Fruit fly (Drosophila melanogaster) whole organism, embryonic: ENCODE results near the gene Mpc1.
A peak's percentile ranks its signal among the peaks of the same experiment; 100 is the strongest.

Experiments used
- ATbp ChIP-seq: fragments of 200-800 bp; sonication (Bioruptor generic); optimal IDR thresholded peaks from 2 replicates; lab custom pipeline; 2017; ENCODE audit warnings: missing biosample characterization, mild to moderate bottlenecking, missing genetic modification characterization, missing genetic modification reagents
- Adf1 ChIP-seq: fragments of 200-800 bp; sonication (Bioruptor generic); IDR thresholded peaks from 2 replicates; pipeline ENCODE4 v1.3.6; 2022; ENCODE audit warnings: missing biosample characterization, missing genetic modification characterization
- CG10321 ChIP-seq: fragments of 200-800 bp; sonication (Bioruptor generic); IDR thresholded peaks from 2 replicates; pipeline ENCODE4 v1.3.6; 2022; ENCODE audit warnings: missing biosample characterization, missing genetic modification characterization
- CG14014 ChIP-seq: fragments of 200-800 bp; sonication (Bioruptor generic); IDR thresholded peaks from 2 replicates; pipeline ENCODE4 v1.3.6; 2022; ENCODE audit warnings: missing biosample characterization, missing genetic modification characterization
- CG14710 ChIP-seq: fragments of 200-800 bp; sonication (Bioruptor generic); optimal IDR thresholded peaks from 3 replicates; lab custom pipeline; 2019; ENCODE audit warnings: missing biosample characterization, mild to moderate bottlenecking, missing genetic modification characterization, moderate library complexity
- CG15514 ChIP-seq: fragments of 200-800 bp; sonication (Bioruptor generic); optimal IDR thresholded peaks from 3 replicates; lab custom pipeline; 2017; ENCODE audit warnings: missing biosample characterization, missing genetic modification characterization, mild to moderate bottlenecking, moderate library complexity, missing genetic modification reagents
- CG17186 ChIP-seq: fragments of 200-800 bp; sonication (Bioruptor generic); optimal IDR thresholded peaks from 3 replicates; lab custom pipeline; 2017; ENCODE audit warnings: missing biosample characterization, missing genetic modification reagents, missing genetic modification characterization
- CG18262 ChIP-seq: fragments of 200-800 bp; optimal IDR thresholded peaks from 3 replicates; lab custom pipeline; 2019; ENCODE audit warnings: missing biosample characterization, mild to moderate bottlenecking, missing genetic modification characterization, moderate library complexity
- CG18764 ChIP-seq: fragments of 200-800 bp; sonication (Bioruptor generic); optimal IDR thresholded peaks from 3 replicates; lab custom pipeline; 2016; ENCODE audit warnings: missing biosample characterization, missing genetic modification characterization
- CG30431 ChIP-seq: fragments of 200-800 bp; sonication (Bioruptor generic); optimal IDR thresholded peaks from 2 replicates; lab custom pipeline; 2017; ENCODE audit warnings: missing biosample characterization, missing genetic modification characterization
- CG32532 ChIP-seq: fragments of 200-800 bp; sonication (Bioruptor generic); IDR thresholded peaks from 2 replicates; pipeline ENCODE4 v1.3.6; 2022; ENCODE audit warnings: missing biosample characterization, missing genetic modification characterization
- CG34376 ChIP-seq: fragments of 200-800 bp; sonication (Bioruptor generic); optimal IDR thresholded peaks from 2 replicates; lab custom pipeline; 2018; ENCODE audit warnings: missing biosample characterization, mild to moderate bottlenecking, missing genetic modification characterization
- CG6175 ChIP-seq: fragments of 200-800 bp; sonication (Bioruptor generic); IDR thresholded peaks from 3 replicates; pipeline ENCODE4 v1.3.6; 2022; ENCODE audit warnings: missing biosample characterization, missing genetic modification characterization
- CG6654 ChIP-seq: fragments of 200-800 bp; sonication (Bioruptor generic); optimal IDR thresholded peaks from 2 replicates; lab custom pipeline; 2017; ENCODE audit warnings: missing biosample characterization, mild to moderate bottlenecking, missing genetic modification characterization
- CG7987 ChIP-seq: fragments of 200-800 bp; sonication (Bioruptor generic); optimal IDR thresholded peaks from 2 replicates; lab custom pipeline; 2018; ENCODE audit warnings: missing biosample characterization, mild to moderate bottlenecking, missing genetic modification characterization, moderate library complexity
- CG8290 ChIP-seq, 3 experiments: fragments of 200-800 bp; sonication (Bioruptor generic); optimal IDR thresholded peaks; 2 replicates each; lab custom pipeline; 2016 to 2019; ENCODE audit warnings: missing biosample characterization in 3 of 3, missing genetic modification characterization in 3 of 3, mild to moderate bottlenecking in 2 of 3, moderate library complexity in 1 of 3
- CG9817 ChIP-seq: fragments of 200-800 bp; sonication (Bioruptor generic); optimal IDR thresholded peaks from 2 replicates; lab custom pipeline; 2018; ENCODE audit warnings: missing biosample characterization, mild to moderate bottlenecking, missing genetic modification characterization, moderate library complexity
- CG9932 ChIP-seq: fragments of 200-800 bp; sonication (Bioruptor generic); IDR thresholded peaks from 2 replicates; pipeline ENCODE4 v1.3.6; 2022; ENCODE audit warnings: missing biosample characterization, missing genetic modification characterization
- CrebB ChIP-seq: fragments of 200-800 bp; sonication (Bioruptor generic); optimal IDR thresholded peaks from 3 replicates; lab custom pipeline; 2018; ENCODE audit warnings: missing biosample characterization, mild to moderate bottlenecking, missing genetic modification characterization
- Deaf1 ChIP-seq: fragments of 200-800 bp; optimal IDR thresholded peaks from 3 replicates; lab custom pipeline; 2019; ENCODE audit warnings: missing biosample characterization, mild to moderate bottlenecking, missing genetic modification characterization, moderate library complexity
- E2f2 ChIP-seq: fragments of 200-800 bp; sonication (Bioruptor generic); IDR thresholded peaks from 2 replicates; pipeline ENCODE4 v1.3.6; 2022; ENCODE audit warnings: missing biosample characterization, missing genetic modification characterization
- HLH54F ChIP-seq: fragments of 200-800 bp; sonication (Bioruptor generic); optimal IDR thresholded peaks from 3 replicates; lab custom pipeline; 2016; ENCODE audit warnings: missing biosample characterization, missing genetic modification characterization
- Hey ChIP-seq: fragments of 200-800 bp; sonication (Bioruptor generic); optimal IDR thresholded peaks from 3 replicates; lab custom pipeline; 2018; ENCODE audit warnings: missing biosample characterization, mild to moderate bottlenecking, missing genetic modification characterization
- Hmr ChIP-seq: fragments of 200-800 bp; sonication (Bioruptor generic); optimal IDR thresholded peaks from 3 replicates; lab custom pipeline; 2017; ENCODE audit warnings: mild to moderate bottlenecking, missing biosample characterization, missing genetic modification reagents, missing genetic modification characterization
- Med ChIP-seq: fragments of 200-800 bp; sonication (Bioruptor generic); peaks from one replicate; lab custom pipeline; 2016; ENCODE audit warnings: missing biosample characterization, missing genetic modification characterization, mild to moderate bottlenecking, inconsistent platforms, moderate library complexity
- NFAT ChIP-seq: fragments of 200-800 bp; sonication (Bioruptor generic); IDR thresholded peaks from 2 replicates; pipeline ENCODE4 v1.3.6; 2022; ENCODE audit warnings: missing biosample characterization, missing genetic modification characterization
- PHDP ChIP-seq: fragments of 200-800 bp; sonication (Bioruptor generic); optimal IDR thresholded peaks from 3 replicates; lab custom pipeline; 2018; ENCODE audit warnings: missing biosample characterization, mild to moderate bottlenecking, missing genetic modification characterization, moderate library complexity
- Pdp1 ChIP-seq, 2 experiments: fragments of 200-800 bp; sonication (Bioruptor generic); optimal IDR thresholded peaks; 3 replicates each; lab custom pipeline; 2016; ENCODE audit warnings: missing biosample characterization in 2 of 2, missing genetic modification characterization in 2 of 2, mild to moderate bottlenecking in 1 of 2, moderate library complexity in 1 of 2
- Rfx ChIP-seq: fragments of 200-800 bp; sonication (Bioruptor generic); IDR thresholded peaks from 2 replicates; pipeline ENCODE4 v1.3.6; 2022; ENCODE audit warnings: missing biosample characterization, missing genetic modification characterization
- chinmo ChIP-seq: fragments of 200-800 bp; sonication (Bioruptor generic); IDR thresholded peaks from 4 replicates; pipeline ENCODE4 v1.3.6; 2022; ENCODE audit warnings: missing biosample characterization, missing genetic modification characterization; ENCODE audit not compliant: partially characterized antibody
- dpn ChIP-seq, 2 experiments: fragments of 200-800 bp; sonication (Bioruptor generic); optimal IDR thresholded peaks; 3 replicates each; lab custom pipeline; 2016; ENCODE audit warnings: missing biosample characterization in 2 of 2, missing genetic modification characterization in 2 of 2
- exex ChIP-seq: fragments of 200-800 bp; sonication (Bioruptor generic); optimal IDR thresholded peaks from 4 replicates; lab custom pipeline; 2018; ENCODE audit warnings: missing biosample characterization, mild to moderate bottlenecking, missing genetic modification characterization, moderate library complexity
- gsb-n ChIP-seq: fragments of 200-800 bp; sonication (Bioruptor generic); optimal IDR thresholded peaks from 3 replicates; lab custom pipeline; 2018; ENCODE audit warnings: missing biosample characterization, mild to moderate bottlenecking, missing genetic modification characterization
- gt ChIP-seq: fragments of 200-800 bp; sonication (Bioruptor generic); IDR thresholded peaks from 2 replicates; pipeline ENCODE4 v1.3.6; 2022; ENCODE audit warnings: missing biosample characterization, missing genetic modification characterization
- kah ChIP-seq: fragments of 200-800 bp; sonication (Bioruptor generic); optimal IDR thresholded peaks from 2 replicates; lab custom pipeline; 2018; ENCODE audit warnings: missing biosample characterization, mild to moderate bottlenecking, missing genetic modification characterization
- lab ChIP-seq: fragments of 200-800 bp; sonication (Bioruptor generic); optimal IDR thresholded peaks from 3 replicates; lab custom pipeline; 2017; ENCODE audit warnings: missing biosample characterization, missing genetic modification characterization, mild to moderate bottlenecking, moderate library complexity, missing genetic modification reagents
- lbe ChIP-seq: fragments of 200-800 bp; sonication (Bioruptor generic); optimal IDR thresholded peaks from 2 replicates; lab custom pipeline; 2016; ENCODE audit warnings: missing biosample characterization, mild to moderate bottlenecking, missing genetic modification characterization
- mirr ChIP-seq: fragments of 200-800 bp; sonication (Bioruptor generic); optimal IDR thresholded peaks from 3 replicates; lab custom pipeline; 2018; ENCODE audit warnings: missing biosample characterization, mild to moderate bottlenecking, missing genetic modification characterization
- pan ChIP-seq, 4 experiments: fragments of >200 bp in 3 of 4; fragments of 200-800 bp in 1 of 4; sonication (Bioruptor generic) in 1 of 4; optimal IDR thresholded peaks in 3 of 4; IDR thresholded peaks in 1 of 4; 2 replicates each; pipeline versions ENCODE4 v1.3.6 to Lab custom; 2017 to 2022; ENCODE audit warnings: missing biosample characterization in 2 of 4, missing genetic modification characterization in 2 of 4, mixed read lengths in 1 of 4
- scrt ChIP-seq: fragments of 200-800 bp; sonication (Bioruptor generic); optimal IDR thresholded peaks from 2 replicates; lab custom pipeline; 2018; ENCODE audit warnings: missing biosample characterization, mild to moderate bottlenecking, missing genetic modification characterization, moderate library complexity
- sd ChIP-seq: fragments of 200-800 bp; sonication (Bioruptor generic); optimal IDR thresholded peaks from 3 replicates; lab custom pipeline; 2018; ENCODE audit warnings: missing biosample characterization, mild to moderate bottlenecking, missing genetic modification characterization, moderate library complexity
- slou ChIP-seq: fragments of 200-800 bp; sonication (Bioruptor generic); optimal IDR thresholded peaks from 3 replicates; lab custom pipeline; 2016; ENCODE audit warnings: missing biosample characterization, missing genetic modification characterization
- sqz ChIP-seq: fragments of 200-800 bp; sonication (Bioruptor generic); optimal IDR thresholded peaks from 3 replicates; lab custom pipeline; 2018; ENCODE audit warnings: missing biosample characterization, mild to moderate bottlenecking, missing genetic modification characterization
- stwl ChIP-seq: fragments of 200-800 bp; sonication (Bioruptor generic); optimal IDR thresholded peaks from 3 replicates; lab custom pipeline; 2018; ENCODE audit warnings: missing biosample characterization, mild to moderate bottlenecking, missing genetic modification characterization, moderate library complexity
- tin ChIP-seq: fragments of 200-800 bp; sonication (Bioruptor generic); optimal IDR thresholded peaks from 3 replicates; lab custom pipeline; 2016; ENCODE audit warnings: missing biosample characterization, missing genetic modification characterization
- tx ChIP-seq: fragments of 200-800 bp; sonication (Bioruptor generic); optimal IDR thresholded peaks from 2 replicates; lab custom pipeline; 2016; ENCODE audit warnings: missing biosample characterization, missing genetic modification characterization

Mpc1 gene

dm6 chr3R:18923208-18923761 lies 5.2 kb downstream of the Mpc1 start (continued):
- TF ChIP-seq CG9817 (tag; lab: Kevin White, UChicago) (no peak), CG7987 (GFP tag; lab: Kevin White, UChicago) (no peak), kah (GFP tag; lab: Kevin White, UChicago) (peak; percentile 84), CG6654 (GFP tag; lab: Kevin White, UChicago) (no peak), CG10321 (GFP tag; lab: Robert Waterston, UW) (peak; percentile 91), sqz (no peak), E2f2 (GFP tag; lab: Robert Waterston, UW) (no peak), ATbp (GFP tag; lab: Kevin White, UChicago) (peak; percentile 49), CG18764 (no peak), CG14710 (tag; lab: Kevin White, UChicago) (peak; percentile 8), PHDP (tag; lab: Kevin White, UChicago) (no peak)

DNA sequence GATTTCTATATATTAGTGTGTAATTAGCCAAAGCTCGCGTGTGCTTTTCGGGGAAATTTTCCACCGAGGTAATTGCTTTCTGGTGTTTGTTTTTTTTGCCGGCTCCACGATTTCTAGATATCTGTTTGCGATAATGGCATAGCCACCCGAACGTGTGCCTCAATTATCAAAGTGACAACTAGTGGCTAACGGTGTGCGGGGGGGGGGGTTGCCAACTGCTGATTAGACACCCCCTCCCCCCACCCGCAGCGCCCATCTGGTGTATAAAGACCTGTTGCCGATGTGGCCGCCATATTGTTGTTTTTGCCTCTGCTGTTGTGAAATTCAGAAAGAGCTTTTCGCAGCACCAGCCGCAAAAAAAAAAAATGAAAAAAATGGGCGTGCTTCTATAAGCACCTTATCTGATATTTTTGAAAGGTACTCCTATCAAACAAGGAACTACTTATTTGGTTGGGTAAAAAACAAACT lies 9.6 kb downstream of the Mpc1 start:
- TF ChIP-seq Rfx (peak; percentile 32; the same call in 1 of the 2 replicates), scrt (GFP tag; lab: Kevin White, UChicago) (peak; percentile 86), Hmr (GFP tag; lab: Kevin White, UChicago) (peak; percentile 52), CG6175 (GFP tag; lab: Robert Waterston, UW) (peak; percentile 69; the same call in 2 of the 3 replicates), tin (GFP tag; lab: Kevin White, UChicago) (no peak), exex (tag; lab: Kevin White, UChicago) (peak; percentile 99), CG14014 (GFP tag; lab: Robert Waterston, UW) (no peak), CG30431 (GFP tag; lab: Kevin White, UChicago) (no peak), CG17186 (no peak), gsb-n (tag; lab: Kevin White, UChicago) (no peak), CG8290 (GFP tag; optimal IDR thresholded peaks at IDR 0.05; lab: Kevin White, UChicago) (no peak), CG8290 (tag; optimal IDR thresholded peaks at IDR 0.05; lab: Kevin White, UChicago) (peak in 1 of 2 experiments; percentile 51), mirr (GFP tag; lab: Kevin White, UChicago) (peak; percentile 99), slou (GFP tag; lab: Kevin White, UChicago) (no peak), Hey (peak; percentile 93), stwl (no peak), Pdp1 (GFP tag; optimal IDR thresholded peaks at IDR 0.05; lab: Kevin White, UChicago) (peak in 1 of 2 experiments; percentile 74), NFAT (GFP tag; lab: Robert Waterston, UW) (peak; percentile 84), sd (tag; lab: Kevin White, UChicago) (peak; percentile 77), gt (GFP tag; lab: Robert Waterston, UW) (no peak), chinmo (GFP tag; lab: Robert Waterston, UW) (peak; percentile 86; the same call in 2 of the 4 replicates), CG9932 (0 out of 2 replicates have a peak, but pooled peaks have one; percentile 25), CG15514 (GFP tag; lab: Kevin White, UChicago) (peak; percentile 43), lbe (GFP tag; lab: Kevin White, UChicago) (no peak), Deaf1 (tag; lab: Kevin White, UChicago) (peak; percentile 46), lab (peak; percentile 73), CrebB (tag; lab: Kevin White, UChicago) (peak; percentile 45), dpn (GFP tag; optimal IDR thresholded peaks at IDR 0.05; lab: Kevin White, UChicago) (peak in 1 of 2 experiments; percentile 1), tx (peak; percentile 12), Adf1 (GFP tag; lab: Robert Waterston, UW) (0 out of 2 replicates have a peak, but pooled peaks have one; percentile 40), CG32532 (GFP tag; lab: Robert Waterston, UW) (0 out of 2 replicates have a peak, but pooled peaks have one; percentile 37), CG34376 (GFP tag; lab: Kevin White, UChicago) (peak; percentile 97), HLH54F (GFP tag; lab: Kevin White, UChicago) (no peak), Med (GFP tag; lab: Kevin White, UChicago) (peak; percentile 82), pan (optimal IDR thresholded peaks at IDR 0.05; lab: Kevin White, UChicago) (no peak), pan (GFP tag; optimal IDR thresholded peaks at IDR 0.05 in 1 of 2, IDR thresholded peaks at IDR 0.05 in 1 of 2) (peak in 1 of 2 experiments; percentile 31), CG18262 (tag; lab: Kevin White, UChicago) (no peak), PHDP (tag; lab: Kevin White, UChicago) (no peak)
